Worm (Caenorhabditis elegans) whole organism, L1 larva: ENCODE data around the gene K09F5.4.

ENCODE experiments used
- C16A3.4 ChIP-seq: fragments of 150-350 bp; optimal IDR thresholded peaks from 2 replicates; lab custom pipeline; 2014; ENCODE audit warnings: missing biosample characterization, missing genetic modification characterization
- aha-1 ChIP-seq: fragments of 150-350 bp; optimal IDR thresholded peaks from 2 replicates; lab custom pipeline; 2014; ENCODE audit warnings: missing biosample characterization, missing genetic modification characterization
- aly-2 ChIP-seq: fragments of 150-350 bp; optimal IDR thresholded peaks from 2 replicates; lab custom pipeline; 2014; ENCODE audit warnings: missing biosample characterization, missing genetic modification characterization
- ceh-82 ChIP-seq, 3 experiments: fragments of 150-350 bp in 1 of 3; sonication (generic microtip) in 2 of 3; optimal IDR thresholded peaks; 2 replicates each; lab custom pipeline; 2014 to 2017; ENCODE audit warnings: missing biosample characterization in 3 of 3, missing genetic modification characterization in 3 of 3
- ces-1 ChIP-seq: fragments of 150-350 bp; optimal IDR thresholded peaks from 2 replicates; lab custom pipeline; 2014; ENCODE audit warnings: missing biosample characterization, missing genetic modification reagents, missing genetic modification characterization
- efl-3 ChIP-seq: fragments of 200-800 bp; sonication (Bioruptor generic); optimal IDR thresholded peaks from 2 replicates; lab custom pipeline; 2018; ENCODE audit warnings: mild to moderate bottlenecking, missing genetic modification characterization, missing compliant biosample characterization
- elt-2 ChIP-seq: sonication (generic microtip); optimal IDR thresholded peaks from 2 replicates; lab custom pipeline; 2016; ENCODE audit warnings: missing genetic modification characterization, mild to moderate bottlenecking, inconsistent platforms, missing compliant biosample characterization, missing genetic modification reagents
- elt-3 ChIP-seq, 6 experiments: fragments of 150-350 bp in 1 of 6; sonication (generic microtip); optimal IDR thresholded peaks; 2 replicates each; lab custom pipeline; 2017 to 2018; ENCODE audit warnings: missing biosample characterization in 6 of 6, missing genetic modification characterization in 6 of 6, inconsistent platforms in 1 of 6
- fkh-10 ChIP-seq: sonication (generic microtip); optimal IDR thresholded peaks from 2 replicates; lab custom pipeline; 2017; ENCODE audit warnings: missing biosample characterization, missing genetic modification reagents, missing genetic modification characterization
- fos-1 ChIP-seq: fragments of 150-350 bp; optimal IDR thresholded peaks from 2 replicates; lab custom pipeline; 2014; ENCODE audit warnings: missing biosample characterization, missing genetic modification characterization
- hlh-4 ChIP-seq: sonication (generic microtip); optimal IDR thresholded peaks from 2 replicates; lab custom pipeline; 2016; ENCODE audit warnings: mild to moderate bottlenecking, missing genetic modification characterization, missing compliant biosample characterization
- hpl-2 ChIP-seq: fragments of 150-350 bp; optimal IDR thresholded peaks from 2 replicates; lab custom pipeline; 2014; ENCODE audit warnings: missing biosample characterization, missing genetic modification reagents, missing genetic modification characterization
- isw-1 ChIP-seq: fragments of 200-800 bp; sonication (Bioruptor generic); IDR thresholded peaks from 2 replicates; pipeline ENCODE4 v1.3.6; 2022; ENCODE audit warnings: missing genetic modification characterization, missing compliant biosample characterization
- lin-13 ChIP-seq: fragments of 150-350 bp; optimal IDR thresholded peaks from 2 replicates; lab custom pipeline; 2014; ENCODE audit warnings: missing biosample characterization, missing genetic modification reagents, missing genetic modification characterization
- lin-14 ChIP-seq: fragments of 200-800 bp; sonication (Bioruptor generic); optimal IDR thresholded peaks from 2 replicates; lab custom pipeline; 2018; ENCODE audit warnings: mild to moderate bottlenecking, missing genetic modification characterization, moderate library complexity, missing compliant biosample characterization
- lsy-2 ChIP-seq, 2 experiments: fragments of 150-350 bp; optimal IDR thresholded peaks; 2 replicates each; lab custom pipeline; 2014; ENCODE audit warnings: missing biosample characterization in 2 of 2, missing genetic modification characterization in 2 of 2
- nhr-11 ChIP-seq: fragments of 150-350 bp; optimal IDR thresholded peaks from 2 replicates; lab custom pipeline; 2014; ENCODE audit warnings: missing biosample characterization, missing genetic modification characterization
- nhr-19 ChIP-seq: fragments of 200-800 bp; sonication (Bioruptor generic); conservative IDR thresholded peaks from 2 replicates; pipeline ENCODE4 v1.3.6; 2022; ENCODE audit warnings: missing genetic modification characterization, missing compliant biosample characterization
- nhr-20 ChIP-seq: sonication (generic microtip); optimal IDR thresholded peaks from 2 replicates; lab custom pipeline; 2016; ENCODE audit warnings: mild to moderate bottlenecking, missing genetic modification characterization, missing compliant biosample characterization
- nhr-71 ChIP-seq: sonication (generic microtip); optimal IDR thresholded peaks from 2 replicates; lab custom pipeline; 2016; ENCODE audit warnings: mild to moderate bottlenecking, missing genetic modification characterization, moderate library complexity, missing compliant biosample characterization
- pag-3 ChIP-seq: sonication (generic microtip); optimal IDR thresholded peaks from 2 replicates; lab custom pipeline; 2017; ENCODE audit warnings: missing genetic modification characterization, mild to moderate bottlenecking, missing compliant biosample characterization, antibody characterized with exemption, borderline replicate concordance; ENCODE audit not compliant: insufficient read depth
- rnt-1 ChIP-seq: sonication (generic microtip); optimal IDR thresholded peaks from 2 replicates; lab custom pipeline; 2016; ENCODE audit warnings: mild to moderate bottlenecking, missing genetic modification characterization, moderate library complexity, missing compliant biosample characterization
- snu-23 ChIP-seq: sonication (generic microtip); optimal IDR thresholded peaks from 2 replicates; lab custom pipeline; 2016; ENCODE audit warnings: missing genetic modification characterization, missing compliant biosample characterization
- tlp-1 ChIP-seq: fragments of 150-350 bp; optimal IDR thresholded peaks from 2 replicates; lab custom pipeline; 2014; ENCODE audit warnings: missing biosample characterization, missing genetic modification characterization
- unc-130 ChIP-seq: fragments of 150-350 bp; optimal IDR thresholded peaks from 2 replicates; lab custom pipeline; 2017; ENCODE audit warnings: missing biosample characterization, missing genetic modification characterization, inconsistent platforms
- xbp-1 ChIP-seq: sonication (generic microtip); optimal IDR thresholded peaks from 2 replicates; lab custom pipeline; 2016; ENCODE audit warnings: missing genetic modification characterization, missing compliant biosample characterization
- zag-1 ChIP-seq: fragments of 150-350 bp; optimal IDR thresholded peaks from 2 replicates; lab custom pipeline; 2014; ENCODE audit warnings: missing biosample characterization, missing genetic modification characterization
- zip-4 ChIP-seq: fragments of 200-800 bp; sonication (Bioruptor generic); optimal IDR thresholded peaks from 2 replicates; lab custom pipeline; 2018; ENCODE audit warnings: mild to moderate bottlenecking, missing genetic modification characterization, moderate library complexity, missing compliant biosample characterization

K09F5.4 gene

ce11 chrX:7661628-7662027, 48.9 kb downstream of the K09F5.4 start (continued):
- TF ChIP-seq zag-1 (tag; lab: Kevin White, UChicago), result no peak

- TF ChIP-seq C16A3.4 (no peak), tlp-1 (tag; lab: Kevin White, UChicago) (no peak), aly-2 (tag; lab: Kevin White, UChicago) (no peak), elt-3 (tag; optimal IDR thresholded peaks at IDR 0.05; lab: Kevin White, UChicago) (no peak), ces-1 (no peak), isw-1 (no peak), pag-3 (no peak), elt-2 (tag; lab: Kevin White, UChicago) (peak; percentile 33), lin-14 (GFP tag; lab: Kevin White, UChicago) (peak; percentile 67), aha-1 (tag; lab: Kevin White, UChicago) (peak; percentile 85), unc-130 (peak; percentile 34), fos-1 (no peak), ceh-82 (tag; optimal IDR thresholded peaks at IDR 0.05; lab: Kevin White, UChicago) (peak in 1 of 3 experiments; percentile 47), snu-23 (GFP tag; lab: Kevin White, UChicago) (peak; percentile 5), fkh-10 (no peak), rnt-1 (tag; lab: Kevin White, UChicago) (peak; percentile 51), nhr-20 (tag; lab: Kevin White, UChicago) (no peak), nhr-71 (tag; lab: Kevin White, UChicago) (peak; percentile 1), zip-4 (GFP tag; lab: Kevin White, UChicago) (no peak), nhr-11 (tag; lab: Kevin White, UChicago) (no peak), nhr-19 (no peak; the same call in 1 of the 2 replicates), hlh-4 (no peak), efl-3 (GFP tag; lab: Kevin White, UChicago) (no peak), xbp-1 (tag; lab: Kevin White, UChicago) (no peak), lsy-2 (tag; optimal IDR thresholded peaks at IDR 0.05; lab: Kevin White, UChicago) (no peak), lin-13 (GFP tag; lab: Kevin White, UChicago) (peak; percentile 10), hpl-2 (no peak)
Observed at ce11 chrX:7660919-7661557, 49.5 kb downstream of the K09F5.4 start, which contains the start of gene pcca-1. Gene pcca-1, minus strand, starts transcription at chrX:7660986.
